Fruit fly (Drosophila melanogaster) whole organism, prepupa: ENCODE measurements around the gene CG9928.

ENCODE experiments used
- Blimp-1 ChIP-seq: fragments of 200-800 bp; sonication (Bioruptor generic); optimal IDR thresholded peaks from 3 replicates; lab custom pipeline; 2017; ENCODE audit warnings: missing biosample characterization, missing genetic modification characterization, mild to moderate bottlenecking, moderate library complexity, missing genetic modification reagents
- CG10631 ChIP-seq: fragments of 200-800 bp; sonication (Bioruptor generic); optimal IDR thresholded peaks from 2 replicates; lab custom pipeline; 2016; ENCODE audit warnings: missing biosample characterization, missing genetic modification characterization
- CG11294 ChIP-seq: fragments of 200-800 bp; sonication (Bioruptor generic); IDR thresholded peaks from 2 replicates; pipeline ENCODE4 v1.3.6; 2022; ENCODE audit warnings: missing biosample characterization, missing genetic modification characterization
- CG11762 ChIP-seq: fragments of 200-800 bp; sonication (Bioruptor generic); optimal IDR thresholded peaks from 3 replicates; lab custom pipeline; 2016; ENCODE audit warnings: missing biosample characterization, missing genetic modification characterization; ENCODE audit not compliant: insufficient read depth
- CG11902 ChIP-seq: fragments of 200-800 bp; sonication (Bioruptor generic); optimal IDR thresholded peaks from 3 replicates; lab custom pipeline; 2016; ENCODE audit warnings: missing biosample characterization, missing genetic modification characterization
- CG1621 ChIP-seq: fragments of 200-800 bp; sonication (Bioruptor generic); optimal IDR thresholded peaks from 3 replicates; lab custom pipeline; 2018; ENCODE audit warnings: missing biosample characterization, mild to moderate bottlenecking, missing genetic modification characterization
- CG16779 ChIP-seq: fragments of 200-800 bp; sonication (Bioruptor generic); optimal IDR thresholded peaks from 3 replicates; lab custom pipeline; 2017; ENCODE audit warnings: missing biosample characterization, mild to moderate bottlenecking, missing genetic modification characterization
- CG3032 ChIP-seq: fragments of 200-800 bp; optimal IDR thresholded peaks from 2 replicates; lab custom pipeline; 2019; ENCODE audit warnings: missing biosample characterization, mild to moderate bottlenecking, missing genetic modification characterization, moderate library complexity
- CG32006 ChIP-seq: fragments of 200-800 bp; sonication (Bioruptor generic); optimal IDR thresholded peaks from 3 replicates; lab custom pipeline; 2017; ENCODE audit warnings: missing biosample characterization, mild to moderate bottlenecking, missing genetic modification characterization
- CG3919 ChIP-seq: fragments of 200-800 bp; sonication (Bioruptor generic); optimal IDR thresholded peaks from 3 replicates; lab custom pipeline; 2016; ENCODE audit warnings: missing biosample characterization, missing genetic modification characterization
- CG4318 ChIP-seq: fragments of 200-800 bp; sonication (Bioruptor generic); optimal IDR thresholded peaks from 3 replicates; lab custom pipeline; 2017; ENCODE audit warnings: missing biosample characterization, mild to moderate bottlenecking, missing genetic modification characterization
- CG6163 ChIP-seq: fragments of 200-800 bp; sonication (Bioruptor generic); IDR thresholded peaks from 3 replicates; pipeline ENCODE4 v1.3.6; 2022; ENCODE audit warnings: missing biosample characterization, missing genetic modification characterization
- CG6276 ChIP-seq: fragments of 200-800 bp; sonication (Bioruptor generic); optimal IDR thresholded peaks from 2 replicates; lab custom pipeline; 2017; ENCODE audit warnings: missing biosample characterization, mild to moderate bottlenecking, missing genetic modification characterization
- CG6808 ChIP-seq: fragments of 200-800 bp; sonication (Bioruptor generic); optimal IDR thresholded peaks from 3 replicates; lab custom pipeline; 2017; ENCODE audit warnings: missing biosample characterization, missing genetic modification characterization, mild to moderate bottlenecking, moderate library complexity, missing genetic modification reagents
- CG6854 ChIP-seq: fragments of 200-800 bp; sonication (Bioruptor generic); optimal IDR thresholded peaks from 2 replicates; lab custom pipeline; 2017; ENCODE audit warnings: missing biosample characterization, mild to moderate bottlenecking, missing genetic modification characterization
- CG7368 ChIP-seq: fragments of 200-800 bp; sonication (Bioruptor generic); optimal IDR thresholded peaks from 3 replicates; lab custom pipeline; 2016; ENCODE audit warnings: missing biosample characterization, missing genetic modification characterization
- CG8319 ChIP-seq: fragments of 200-800 bp; sonication (Bioruptor generic); optimal IDR thresholded peaks from 3 replicates; lab custom pipeline; 2016; ENCODE audit warnings: missing biosample characterization, missing genetic modification characterization
- CG8632 ChIP-seq: fragments of 200-800 bp; sonication (Bioruptor generic); optimal IDR thresholded peaks from 3 replicates; lab custom pipeline; 2016; ENCODE audit warnings: missing biosample characterization, missing genetic modification characterization
- CG9139 ChIP-seq: fragments of 200-800 bp; sonication (Bioruptor generic); optimal IDR thresholded peaks from 3 replicates; lab custom pipeline; 2017; ENCODE audit warnings: missing biosample characterization, mild to moderate bottlenecking, missing genetic modification characterization
- Eip78C ChIP-seq: fragments of 200-800 bp; sonication (Bioruptor generic); peaks from one replicate; lab custom pipeline; 2016; ENCODE audit warnings: missing biosample characterization, missing genetic modification characterization
- Ets96B ChIP-seq: fragments of 200-800 bp; optimal IDR thresholded peaks from 2 replicates; lab custom pipeline; 2019; ENCODE audit warnings: missing biosample characterization, mild to moderate bottlenecking, missing genetic modification characterization, moderate library complexity
- Gug ChIP-seq: fragments of 200-800 bp; sonication (Bioruptor generic); IDR thresholded peaks from 2 replicates; pipeline ENCODE4 v1.3.6; 2022; ENCODE audit warnings: missing biosample characterization, missing genetic modification characterization
- Hr38 ChIP-seq: sonication (Bioruptor generic); optimal IDR thresholded peaks from 2 replicates; lab custom pipeline; 2016; ENCODE audit warnings: missing biosample characterization, missing genetic modification characterization
- Lpt ChIP-seq: fragments of 200-800 bp; sonication (Bioruptor generic); optimal IDR thresholded peaks from 3 replicates; lab custom pipeline; 2016; ENCODE audit warnings: missing biosample characterization, missing genetic modification characterization
- Met ChIP-seq: fragments of 200-800 bp; sonication (Bioruptor generic); optimal IDR thresholded peaks from 3 replicates; lab custom pipeline; 2016; ENCODE audit warnings: missing biosample characterization, missing genetic modification characterization
- OdsH ChIP-seq: fragments of 200-800 bp; sonication (Bioruptor generic); optimal IDR thresholded peaks from 3 replicates; lab custom pipeline; 2016; ENCODE audit warnings: missing biosample characterization, missing genetic modification characterization
- Smox ChIP-seq: fragments of 200-800 bp; sonication (Bioruptor generic); optimal IDR thresholded peaks from 3 replicates; lab custom pipeline; 2016; ENCODE audit warnings: missing biosample characterization, missing genetic modification characterization
- Sox102F ChIP-seq: fragments of 200-800 bp; sonication (Bioruptor generic); optimal IDR thresholded peaks from 2 replicates; lab custom pipeline; 2016; ENCODE audit warnings: missing biosample characterization, mild to moderate bottlenecking, missing genetic modification characterization
- Sox14 ChIP-seq: fragments of 200-800 bp; sonication (Bioruptor generic); optimal IDR thresholded peaks from 3 replicates; lab custom pipeline; 2016; ENCODE audit warnings: missing biosample characterization, missing genetic modification characterization
- Sox15 ChIP-seq: fragments of 200-800 bp; sonication (Bioruptor generic); optimal IDR thresholded peaks from 3 replicates; lab custom pipeline; 2016; ENCODE audit warnings: missing biosample characterization, missing genetic modification characterization
- acj6 ChIP-seq: fragments of 200-800 bp; sonication (Bioruptor generic); optimal IDR thresholded peaks from 3 replicates; lab custom pipeline; 2016; ENCODE audit warnings: missing biosample characterization, missing genetic modification characterization
- cyc ChIP-seq: fragments of 200-800 bp; sonication (Bioruptor generic); optimal IDR thresholded peaks from 3 replicates; lab custom pipeline; 2016; ENCODE audit warnings: missing biosample characterization, missing genetic modification characterization
- dac ChIP-seq: fragments of 200-800 bp; sonication (Bioruptor generic); optimal IDR thresholded peaks from 2 replicates; lab custom pipeline; 2017; ENCODE audit warnings: missing biosample characterization, mild to moderate bottlenecking, missing genetic modification characterization
- dsx ChIP-seq: fragments of 200-800 bp; optimal IDR thresholded peaks from 3 replicates; lab custom pipeline; 2019; ENCODE audit warnings: missing biosample characterization, mild to moderate bottlenecking, missing genetic modification characterization, moderate library complexity; ENCODE audit not compliant: poor library complexity, severe bottlenecking
- esn ChIP-seq: fragments of 200-800 bp; sonication (Bioruptor generic); optimal IDR thresholded peaks from 2 replicates; lab custom pipeline; 2016; ENCODE audit warnings: missing biosample characterization, mild to moderate bottlenecking, missing genetic modification characterization, moderate library complexity
- fd59A ChIP-seq: fragments of 200-800 bp; sonication (Bioruptor generic); optimal IDR thresholded peaks from 2 replicates; lab custom pipeline; 2017; ENCODE audit warnings: missing biosample characterization, mild to moderate bottlenecking, missing genetic modification characterization, missing genetic modification reagents
- fd85E ChIP-seq: fragments of 200-800 bp; sonication (Bioruptor generic); optimal IDR thresholded peaks from 3 replicates; lab custom pipeline; 2016; ENCODE audit warnings: missing biosample characterization, missing genetic modification characterization
- net ChIP-seq: fragments of 200-800 bp; sonication (Bioruptor generic); optimal IDR thresholded peaks from 3 replicates; lab custom pipeline; 2016; ENCODE audit warnings: missing biosample characterization, missing genetic modification characterization
- salr ChIP-seq, 2 experiments: fragments of 200-800 bp; sonication (Bioruptor generic); optimal IDR thresholded peaks; 3 replicates each; lab custom pipeline; 2016 to 2018; ENCODE audit warnings: missing biosample characterization in 2 of 2, missing genetic modification characterization in 2 of 2, mild to moderate bottlenecking in 1 of 2
- ss ChIP-seq, 2 experiments: fragments of 200-800 bp; sonication (Bioruptor generic); optimal IDR thresholded peaks; 2 replicates in 1 of 2; 3 replicates in 1 of 2; lab custom pipeline; 2017 to 2018; ENCODE audit warnings: mild to moderate bottlenecking in 2 of 2, missing biosample characterization in 2 of 2, missing genetic modification characterization in 2 of 2, moderate library complexity in 1 of 2
- svp ChIP-seq: fragments of 200-800 bp; sonication (Bioruptor generic); peaks from one replicate; lab custom pipeline; 2016; ENCODE audit warnings: missing biosample characterization, missing genetic modification characterization
- topi ChIP-seq: fragments of 200-800 bp; sonication (Bioruptor generic); optimal IDR thresholded peaks from 3 replicates; lab custom pipeline; 2016; ENCODE audit warnings: missing biosample characterization, missing genetic modification characterization
- vri ChIP-seq: fragments of 200-800 bp; sonication (Bioruptor generic); optimal IDR thresholded peaks from 3 replicates; lab custom pipeline; 2016; ENCODE audit warnings: missing biosample characterization, mild to moderate bottlenecking, missing genetic modification characterization

The CG9928 gene

dm6 chr2L:13191894-13192293 is 49.2 kb upstream of the CG9928 start, which contains the start of the genes CG16974 and Edem2 (continued):
- TF ChIP-seq vri (GFP tag; lab: Kevin White, UChicago): peak; percentile 69
- TF ChIP-seq CG10631 (GFP tag; lab: Kevin White, UChicago): no peak
- TF ChIP-seq CG8632 (GFP tag; lab: Kevin White, UChicago): no peak
- TF ChIP-seq dac (GFP tag; lab: Kevin White, UChicago): no peak
- TF ChIP-seq CG6854 (GFP tag; lab: Kevin White, UChicago): peak; percentile 17
- TF ChIP-seq CG8319 (GFP tag; lab: Kevin White, UChicago): no peak
- TF ChIP-seq acj6 (GFP tag; lab: Kevin White, UChicago): no peak
- TF ChIP-seq CG7368: no peak
- TF ChIP-seq CG9139 (GFP tag; lab: Kevin White, UChicago): no peak
- TF ChIP-seq CG3032 (tag; lab: Kevin White, UChicago): peak; percentile 56
- no peak for TF ChIP-seq salr (GFP tag; optimal IDR thresholded peaks at IDR 0.05; lab: Kevin White, UChicago)
- no peak for TF ChIP-seq svp

DNA sequence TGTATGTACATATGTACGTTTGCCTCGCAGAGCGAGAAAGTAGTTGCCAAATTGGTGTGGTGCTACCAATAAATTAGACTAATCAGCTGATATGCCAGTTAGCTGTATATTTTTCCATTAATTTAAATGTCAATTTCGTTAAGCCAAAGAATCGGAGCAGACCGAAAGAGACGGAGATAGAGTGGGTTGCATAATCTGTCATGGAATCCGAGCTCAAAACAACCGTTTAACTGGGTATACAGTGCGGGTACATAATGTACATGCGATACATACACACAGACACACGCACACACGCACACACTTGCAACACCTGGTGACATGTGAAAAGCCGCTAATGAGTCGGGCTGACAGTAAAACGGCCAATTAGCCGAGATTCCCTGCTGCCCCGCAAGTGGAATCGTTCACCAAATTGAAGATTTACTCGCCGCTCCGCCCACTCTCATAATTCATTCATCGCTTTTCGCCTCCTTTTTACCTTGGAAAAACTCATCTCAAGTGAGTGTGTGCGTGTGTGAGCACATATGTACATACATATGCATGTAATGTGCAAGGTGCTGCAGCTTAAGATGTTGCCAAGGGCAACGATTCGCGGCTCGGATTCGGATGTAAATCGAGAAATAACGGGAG is 48.5 kb upstream of the CG9928 start:
- TF ChIP-seq CG11902 (GFP tag; lab: Kevin White, UChicago) (no peak), Eip78C (GFP tag; lab: Kevin White, UChicago) (peak; percentile 43), CG6276 (GFP tag; lab: Kevin White, UChicago) (no peak), CG3919 (GFP tag; lab: Kevin White, UChicago) (no peak), Ets96B (tag; lab: Kevin White, UChicago) (no peak)

dm6 chr2L:13190534-13190933 is 47.8 kb upstream of the CG9928 start:
- TF ChIP-seq Sox14 (GFP tag; lab: Kevin White, UChicago): no peak
- TF ChIP-seq Blimp-1: no peak
- no peak for TF ChIP-seq CG6808 (GFP tag; lab: Kevin White, UChicago)
- TF ChIP-seq CG11762: no peak
- no peak for TF ChIP-seq CG32006
- peak; percentile 87 for TF ChIP-seq svp
- TF ChIP-seq Sox15 (GFP tag; lab: Kevin White, UChicago): no peak
- TF ChIP-seq dsx (GFP tag; lab: Kevin White, UChicago): no peak
- no peak for TF ChIP-seq CG16779 (tag; lab: Kevin White, UChicago)
- TF ChIP-seq CG10631 (GFP tag; lab: Kevin White, UChicago): no peak
- no peak for TF ChIP-seq Smox (GFP tag; lab: Kevin White, UChicago)
- TF ChIP-seq CG3919 (GFP tag; lab: Kevin White, UChicago): no peak
- TF ChIP-seq Lpt (GFP tag; lab: Kevin White, UChicago): no peak
- TF ChIP-seq vri (GFP tag; lab: Kevin White, UChicago): peak; percentile 83
- TF ChIP-seq ss (GFP tag; optimal IDR thresholded peaks at IDR 0.05; lab: Kevin White, UChicago): no peak
- TF ChIP-seq fd85E (GFP tag; lab: Kevin White, UChicago): no peak
- no peak for TF ChIP-seq CG1621 (tag; lab: Kevin White, UChicago)
- TF ChIP-seq acj6 (GFP tag; lab: Kevin White, UChicago): no peak
- no peak for TF ChIP-seq topi (GFP tag; lab: Kevin White, UChicago)
- 0 out of 3 replicates have a peak, but pooled peaks have one; percentile 41 for TF ChIP-seq CG6163 (GFP tag; lab: Robert Waterston, UW)
- TF ChIP-seq fd59A (GFP tag; lab: Kevin White, UChicago): no peak
- TF ChIP-seq esn (GFP tag; lab: Kevin White, UChicago): peak; percentile 27
- TF ChIP-seq, all 60 proteins: peak for 4

- TF ChIP-seq Met (no peak), CG11294 (GFP tag; lab: Robert Waterston, UW) (no peak), net (GFP tag; lab: Kevin White, UChicago) (no peak), Gug (GFP tag; lab: Robert Waterston, UW) (no peak), ss (GFP tag; optimal IDR thresholded peaks at IDR 0.05; lab: Kevin White, UChicago) (no peak), OdsH (GFP tag; lab: Kevin White, UChicago) (no peak), CG6163 (GFP tag; lab: Robert Waterston, UW) (no peak), CG9139 (GFP tag; lab: Kevin White, UChicago) (no peak), CG3919 (GFP tag; lab: Kevin White, UChicago) (no peak), Sox102F (GFP tag; lab: Kevin White, UChicago) (no peak), CG10631 (GFP tag; lab: Kevin White, UChicago) (no peak), Blimp-1 (no peak), Eip78C (GFP tag; lab: Kevin White, UChicago) (no peak), cyc (GFP tag; lab: Kevin White, UChicago) (no peak), Hr38 (no peak), CG4318 (GFP tag; lab: Kevin White, UChicago) (no peak), CG32006 (no peak), Sox14 (GFP tag; lab: Kevin White, UChicago) (no peak)
These were observed 40.4 kb upstream of the CG9928 start, which contains the start of gene Rsph1 for dm6 chr2L:13183150-13183549. Gene Rsph1 (plus strand): TSS chr2L:13183450.
